Worm (Caenorhabditis elegans): ENCODE data around the gene ZK353.3.

Gene ZK353.3

DNA sequence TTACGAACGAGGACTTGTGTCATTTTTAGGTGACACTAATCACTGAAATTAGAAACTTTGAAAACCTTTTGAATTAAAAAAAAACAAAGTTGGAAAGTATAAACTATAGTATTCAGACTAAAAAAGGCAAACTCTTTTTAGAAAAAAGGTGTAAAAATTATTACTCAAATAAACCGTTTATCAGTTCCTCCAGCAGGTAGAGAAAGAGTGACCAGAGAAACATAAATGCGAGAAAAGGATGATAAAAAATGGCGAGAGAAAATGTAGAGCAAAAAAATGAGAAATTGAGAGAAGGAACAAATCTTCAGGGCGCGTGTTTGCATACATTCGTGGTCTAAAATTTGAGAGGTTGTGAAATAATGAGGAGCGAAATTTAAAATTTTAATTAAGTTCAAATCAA lies 6.1 kb downstream of the ZK353.3 start, which contains the start of gene lap-1:
TSS of gene lap-1 (minus strand) at position 42 of the 400 bp plus-strand sequence.
- TF ChIP-seq tab-1 (GFP tag; IDR thresholded peaks at IDR 0.05) = no peak
- no peak for TF ChIP-seq ztf-29 (GFP tag; IDR thresholded peaks at IDR 0.05)
- no peak for TF ChIP-seq cog-1 (tag; optimal IDR thresholded peaks at IDR 0.05)

DNA sequence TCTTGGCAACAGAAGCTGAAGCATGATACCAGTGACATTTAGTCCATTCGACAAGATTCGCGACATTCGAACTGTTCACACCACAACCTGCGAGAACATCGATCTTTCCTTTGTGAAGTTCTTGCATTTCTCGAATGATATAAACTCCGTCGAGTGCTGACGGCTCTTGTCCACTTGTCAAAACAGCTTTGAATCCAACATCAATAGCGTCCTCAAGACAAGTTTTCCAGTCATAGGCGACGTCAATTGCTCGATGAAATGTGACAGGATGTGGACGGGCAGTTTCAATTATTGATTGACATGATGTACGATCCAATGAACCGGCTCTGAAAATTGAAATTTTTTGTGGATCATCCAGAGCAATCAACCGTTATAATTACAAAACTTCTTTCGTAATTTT lies 6.8 kb downstream of the ZK353.3 start:
- TF ChIP-seq ztf-23 (GFP tag; IDR thresholded peaks at IDR 0.05) = no peak
- TF ChIP-seq tab-1 (GFP tag; IDR thresholded peaks at IDR 0.05) = no peak
- no peak for TF ChIP-seq cog-1 (tag; optimal IDR thresholded peaks at IDR 0.05)
- no peak for TF ChIP-seq ztf-29 (GFP tag; IDR thresholded peaks at IDR 0.05)
- no peak for TF ChIP-seq flt-1 (GFP tag; IDR thresholded peaks at IDR 0.05)
- no peak for TF ChIP-seq ref-1 (GFP tag; conservative IDR thresholded peaks at IDR 0.05)
- TF ChIP-seq T22C8.4 (GFP tag; IDR thresholded peaks at IDR 0.05) = no peak
- no peak for TF ChIP-seq klf-2 (GFP tag; conservative IDR thresholded peaks at IDR 0.05)
- no peak for TF ChIP-seq med-1 (GFP tag; optimal IDR thresholded peaks at IDR 0.05; ENCODE audit: insufficient read depth)

DNA sequence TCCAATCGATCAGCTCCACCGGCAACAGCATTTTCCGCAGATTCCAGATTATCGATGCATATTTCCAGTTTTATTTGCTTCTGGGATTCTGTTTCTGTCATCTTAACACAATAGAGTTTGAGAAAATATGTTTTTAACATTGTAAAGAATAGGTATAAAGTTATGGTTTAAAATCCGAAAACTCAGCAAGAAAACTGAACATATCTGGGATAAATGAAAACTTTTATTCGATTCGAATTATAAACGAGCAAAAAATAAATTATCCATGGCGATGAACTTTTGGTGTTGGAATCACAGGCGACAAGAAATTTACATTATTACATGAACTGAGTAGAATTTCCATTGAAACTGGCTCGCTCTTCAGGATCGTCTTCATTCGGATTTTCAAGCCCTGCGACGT lies 7.7 kb downstream of the ZK353.3 start, which contains the start of gene cutc-1:
TSS of gene cutc-1 (minus strand) at position 101 of the 400 bp plus-strand sequence.
- TF ChIP-seq ref-1 (GFP tag; conservative IDR thresholded peaks at IDR 0.05) (no peak), ztf-23 (GFP tag; IDR thresholded peaks at IDR 0.05) (no peak), klf-2 (GFP tag; conservative IDR thresholded peaks at IDR 0.05) (no peak), tab-1 (GFP tag; IDR thresholded peaks at IDR 0.05) (no peak), flt-1 (GFP tag; IDR thresholded peaks at IDR 0.05) (no peak), med-1 (GFP tag; optimal IDR thresholded peaks at IDR 0.05; ENCODE audit: insufficient read depth) (no peak), T22C8.4 (GFP tag; IDR thresholded peaks at IDR 0.05) (no peak), cog-1 (tag; optimal IDR thresholded peaks at IDR 0.05) (no peak), ztf-29 (GFP tag; IDR thresholded peaks at IDR 0.05) (no peak)

DNA sequence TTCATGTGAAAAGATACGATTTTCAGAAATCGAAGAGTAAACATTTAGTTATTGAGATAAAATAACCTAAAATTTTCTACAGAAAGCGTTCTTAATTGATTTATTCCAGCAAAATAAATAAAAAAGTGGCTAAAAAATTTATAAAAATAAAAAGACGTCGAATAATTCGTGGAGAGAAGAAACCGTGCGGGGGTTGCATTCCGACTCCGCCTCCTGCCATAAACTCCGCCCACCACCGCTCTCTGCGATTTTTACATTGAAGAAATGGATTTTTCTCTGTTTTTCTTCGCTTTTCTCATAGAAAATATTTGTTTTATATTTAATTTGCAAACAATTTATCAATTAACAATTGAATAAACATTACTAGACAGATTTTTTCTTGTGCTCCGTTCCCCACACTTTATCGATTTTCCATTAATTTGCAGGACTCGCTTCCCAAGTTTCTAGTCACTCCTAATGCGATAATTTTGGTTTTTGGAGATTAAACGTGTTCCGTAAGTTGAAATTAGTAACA lies 9.7 kb downstream of the ZK353.3 start, which contains the start of the genes ubxn-4 and cyy-1:
TSS of gene ubxn-4 (minus strand) at position 114 of the 514 bp plus-strand sequence.
TSS of gene cyy-1 (plus strand) at position 426 of the 514 bp plus-strand sequence.
- TF ChIP-seq med-1 (GFP tag; optimal IDR thresholded peaks at IDR 0.05; ENCODE audit: insufficient read depth) (no peak), klf-2 (GFP tag; conservative IDR thresholded peaks at IDR 0.05) (no peak), ref-1 (GFP tag; conservative IDR thresholded peaks at IDR 0.05) (no peak), cog-1 (tag; optimal IDR thresholded peaks at IDR 0.05) (no peak), flt-1 (GFP tag; IDR thresholded peaks at IDR 0.05) (0 out of 2 replicates have a peak, but pooled peaks have one; percentile 17)

DNA sequence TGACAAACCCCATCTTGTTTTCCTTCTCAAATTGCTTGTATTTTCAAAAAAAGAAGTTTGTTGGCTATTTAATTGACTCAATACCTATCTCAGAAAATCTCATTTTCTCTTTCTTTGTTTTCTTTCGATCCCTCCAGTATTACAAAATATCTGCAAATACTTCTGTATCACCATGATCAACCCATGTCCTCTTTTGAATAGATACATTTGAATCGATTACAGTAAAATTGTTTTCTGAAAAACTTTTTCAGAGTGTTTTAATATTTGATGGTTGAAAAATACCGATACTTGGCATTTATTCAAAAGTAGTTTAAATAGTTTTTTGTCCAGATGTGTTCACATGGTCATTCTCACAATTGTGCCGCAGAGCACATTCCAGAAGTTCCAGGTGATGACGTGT lies 13.4 kb downstream of the ZK353.3 start, which contains the start of gene ZK353.9:
TSS of gene ZK353.9 (plus strand) at position 331 of the 400 bp plus-strand sequence.
- TF ChIP-seq ztf-23 (GFP tag; IDR thresholded peaks at IDR 0.05) = no peak
- TF ChIP-seq flt-1 (GFP tag; IDR thresholded peaks at IDR 0.05) = no peak
- TF ChIP-seq ref-1 (GFP tag; conservative IDR thresholded peaks at IDR 0.05) = no peak
- TF ChIP-seq tab-1 (GFP tag; IDR thresholded peaks at IDR 0.05) = no peak
- TF ChIP-seq cog-1 (tag; optimal IDR thresholded peaks at IDR 0.05) = no peak
- TF ChIP-seq T22C8.4 (GFP tag; IDR thresholded peaks at IDR 0.05) = no peak
- no peak for TF ChIP-seq med-1 (GFP tag; optimal IDR thresholded peaks at IDR 0.05; ENCODE audit: insufficient read depth)
- TF ChIP-seq klf-2 (GFP tag; conservative IDR thresholded peaks at IDR 0.05) = no peak
- TF ChIP-seq ztf-29 (GFP tag; IDR thresholded peaks at IDR 0.05) = no peak

DNA sequence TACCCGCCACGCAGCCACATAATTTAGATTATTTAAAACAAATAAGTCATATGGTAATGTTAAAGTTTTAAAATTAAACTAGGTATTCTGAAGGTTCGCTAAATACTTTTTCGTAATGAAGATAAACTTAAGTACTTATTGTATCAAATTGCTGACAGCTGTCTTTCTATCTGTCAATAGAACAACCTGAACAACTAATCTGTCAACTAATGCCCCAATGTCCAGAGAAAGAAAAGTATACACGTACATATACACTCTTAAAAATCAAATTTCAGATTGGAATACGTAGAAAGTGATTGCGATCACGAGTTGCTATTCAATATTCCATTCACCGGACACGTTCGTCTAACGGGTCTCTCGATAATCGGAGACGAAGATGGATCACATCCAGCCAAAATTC lies 15.0 kb downstream of the ZK353.3 start:
- TF ChIP-seq klf-2 (GFP tag; conservative IDR thresholded peaks at IDR 0.05) = no peak
- TF ChIP-seq cog-1 (tag; optimal IDR thresholded peaks at IDR 0.05) = no peak
- TF ChIP-seq ztf-29 (GFP tag; IDR thresholded peaks at IDR 0.05) = no peak
- no peak for TF ChIP-seq ref-1 (GFP tag; conservative IDR thresholded peaks at IDR 0.05)
- TF ChIP-seq T22C8.4 (GFP tag; IDR thresholded peaks at IDR 0.05) = no peak
- TF ChIP-seq flt-1 (GFP tag; IDR thresholded peaks at IDR 0.05) = no peak
- TF ChIP-seq ztf-23 (GFP tag; IDR thresholded peaks at IDR 0.05) = no peak

DNA sequence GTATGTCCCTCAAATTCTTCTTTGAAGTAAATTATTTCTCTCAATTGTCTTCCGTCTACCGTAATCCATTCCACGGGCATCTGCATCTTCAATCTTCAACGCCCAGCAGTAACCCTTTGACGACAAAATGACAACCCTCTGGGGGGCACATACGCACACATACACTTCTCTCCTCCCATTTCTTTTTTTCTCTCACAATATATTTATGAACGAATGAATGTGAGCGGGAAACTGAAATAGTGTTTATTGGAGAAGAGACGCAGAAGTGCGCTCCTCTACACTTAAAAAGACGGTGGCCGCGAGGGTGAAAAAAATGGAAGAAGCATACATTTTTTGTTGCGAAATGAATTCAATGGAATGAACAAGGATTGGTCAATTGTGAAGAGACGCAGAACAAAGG lies 16.2 kb downstream of the ZK353.3 start:
- TF ChIP-seq ref-1 (GFP tag; conservative IDR thresholded peaks at IDR 0.05) (no peak), med-1 (GFP tag; optimal IDR thresholded peaks at IDR 0.05; ENCODE audit: insufficient read depth) (no peak), cog-1 (tag; optimal IDR thresholded peaks at IDR 0.05) (peak; percentile 13), T22C8.4 (GFP tag; IDR thresholded peaks at IDR 0.05) (no peak), ztf-23 (GFP tag; IDR thresholded peaks at IDR 0.05) (peak; percentile 98), klf-2 (GFP tag; conservative IDR thresholded peaks at IDR 0.05) (no peak), flt-1 (GFP tag; IDR thresholded peaks at IDR 0.05) (peak; percentile 69; the same call in 1 of the 2 replicates)

DNA sequence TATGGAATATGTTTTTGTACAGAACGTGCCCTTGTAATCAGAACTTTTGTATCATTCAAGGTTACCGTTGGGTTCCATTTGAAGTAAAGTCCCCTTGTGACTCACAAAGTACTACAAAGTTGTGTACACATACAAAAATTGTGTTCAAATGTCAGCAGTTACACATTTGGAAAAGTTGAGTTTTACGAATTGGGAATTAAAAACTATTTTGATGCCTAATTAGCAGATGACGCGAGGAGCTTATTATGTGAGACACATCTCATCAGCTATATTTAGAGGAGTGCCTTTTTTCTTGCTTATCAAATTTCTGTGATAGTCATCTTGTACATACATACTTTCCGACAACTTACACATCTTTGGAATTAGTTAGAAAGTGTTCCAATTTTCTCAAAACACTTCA lies 17.7 kb downstream of the ZK353.3 start:
- TF ChIP-seq med-1 (GFP tag; optimal IDR thresholded peaks at IDR 0.05; ENCODE audit: insufficient read depth) = no peak
- no peak for TF ChIP-seq cog-1 (tag; optimal IDR thresholded peaks at IDR 0.05)
- TF ChIP-seq ztf-23 (GFP tag; IDR thresholded peaks at IDR 0.05) = no peak
- TF ChIP-seq klf-2 (GFP tag; conservative IDR thresholded peaks at IDR 0.05) = no peak
- TF ChIP-seq tab-1 (GFP tag; IDR thresholded peaks at IDR 0.05) = no peak
- no peak for TF ChIP-seq T22C8.4 (GFP tag; IDR thresholded peaks at IDR 0.05)
- no peak for TF ChIP-seq ref-1 (GFP tag; conservative IDR thresholded peaks at IDR 0.05)
- TF ChIP-seq flt-1 (GFP tag; IDR thresholded peaks at IDR 0.05) = no peak
- no peak for TF ChIP-seq ztf-29 (GFP tag; IDR thresholded peaks at IDR 0.05)

DNA sequence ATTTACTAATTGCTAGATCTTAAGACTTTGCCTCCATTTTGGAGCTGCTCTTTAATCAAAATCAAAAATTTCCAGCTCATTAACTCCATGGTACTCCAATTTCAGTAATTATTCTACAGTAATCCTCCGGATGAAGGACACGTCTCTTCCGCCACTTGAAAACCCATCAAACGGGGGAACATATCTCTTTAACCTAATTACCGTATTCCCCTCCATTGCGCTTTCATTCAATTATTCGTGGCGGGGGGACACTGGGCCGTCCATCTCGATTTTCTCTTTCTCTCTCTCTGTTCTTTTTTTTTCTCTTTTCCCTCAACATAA lies 21.0 kb downstream of the ZK353.3 start:
- TF ChIP-seq ztf-29 (GFP tag; IDR thresholded peaks at IDR 0.05) (no peak), cog-1 (tag; optimal IDR thresholded peaks at IDR 0.05) (no peak), flt-1 (GFP tag; IDR thresholded peaks at IDR 0.05) (no peak), med-1 (GFP tag; optimal IDR thresholded peaks at IDR 0.05; ENCODE audit: insufficient read depth) (no peak)

DNA sequence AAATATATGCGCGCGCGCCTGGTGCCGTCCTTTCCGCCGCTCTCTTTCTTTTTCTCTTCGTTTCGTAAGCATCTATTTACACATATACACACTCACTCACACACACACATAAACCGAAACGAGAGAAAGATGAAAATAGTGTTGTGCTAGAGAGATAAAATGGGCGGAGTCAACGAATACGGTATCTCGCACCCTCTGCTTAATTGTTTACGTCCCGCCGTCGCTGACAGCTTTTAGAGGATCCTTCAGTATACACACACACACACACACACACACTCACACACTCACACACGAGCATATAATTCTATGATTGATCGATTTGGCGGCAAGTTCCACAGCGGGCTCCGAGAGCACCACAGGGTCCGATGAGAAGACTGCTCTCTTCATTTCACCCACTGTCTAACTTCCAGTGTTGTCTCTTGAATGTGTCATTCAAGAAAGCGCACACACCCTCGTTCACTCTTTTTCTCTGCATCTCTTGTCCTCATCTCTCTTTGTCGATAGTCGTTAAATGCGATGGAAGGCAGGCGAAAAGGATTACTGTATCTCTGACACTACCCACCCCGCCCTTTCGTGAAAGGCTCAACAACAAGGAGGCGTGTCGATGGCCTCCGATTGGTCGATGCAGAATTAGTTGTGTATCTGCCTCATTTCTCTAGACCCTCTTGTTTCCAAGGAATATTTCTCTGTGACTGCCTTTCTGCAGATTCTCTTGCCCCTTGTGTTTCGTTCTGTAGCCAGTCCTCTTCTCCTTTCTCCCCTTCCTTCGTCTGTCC lies 21.6 kb downstream of the ZK353.3 start:
- TF ChIP-seq cog-1 (tag; optimal IDR thresholded peaks at IDR 0.05) = peak; percentile 95
- peak; percentile 43; the same call in 1 of the 2 replicates for TF ChIP-seq ztf-23 (GFP tag; IDR thresholded peaks at IDR 0.05)
- TF ChIP-seq flt-1 (GFP tag; IDR thresholded peaks at IDR 0.05) = 0 out of 2 replicates have a peak, but pooled peaks have one; percentile 38
- TF ChIP-seq T22C8.4 (GFP tag; IDR thresholded peaks at IDR 0.05) = peak; percentile 64; the same call in 1 of the 2 replicates
- TF ChIP-seq klf-2 (GFP tag; conservative IDR thresholded peaks at IDR 0.05) = no peak

All from whole organism, midembryonic.